Worm (Caenorhabditis elegans) whole organism, young adult: ENCODE measurements around the gene F14F7.4.

ENCODE experiments used
- B0035.1 ChIP-seq: sonication (generic microtip); optimal IDR thresholded peaks from 2 replicates; lab custom pipeline; 2016; ENCODE audit warnings: missing genetic modification characterization, mild to moderate bottlenecking, missing compliant biosample characterization, missing genotype, missing genetic modification reagents
- B0261.1 ChIP-seq: sonication (generic microtip); optimal IDR thresholded peaks from 2 replicates; lab custom pipeline; 2016; ENCODE audit warnings: mild to moderate bottlenecking, missing genetic modification characterization, moderate library complexity, missing compliant biosample characterization
- C17E4.6 ChIP-seq: fragments of 200-800 bp; sonication (Bioruptor generic); IDR thresholded peaks from 2 replicates; pipeline ENCODE4 v1.3.6; 2022; ENCODE audit warnings: missing genetic modification reagents, missing genetic modification characterization, missing compliant biosample characterization
- F22D6.2 ChIP-seq: sonication (generic microtip); optimal IDR thresholded peaks from 2 replicates; lab custom pipeline; 2016; ENCODE audit warnings: mild to moderate bottlenecking, missing genetic modification characterization, missing compliant biosample characterization
- F37B4.10 ChIP-seq: fragments of 200-800 bp; sonication (Bioruptor generic); IDR thresholded peaks from 2 replicates; pipeline ENCODE4 v1.3.6; 2022; ENCODE audit warnings: missing genetic modification characterization, missing compliant biosample characterization
- F52B5.7 ChIP-seq: sonication (generic microtip); optimal IDR thresholded peaks from 2 replicates; lab custom pipeline; 2016; ENCODE audit warnings: mild to moderate bottlenecking, missing genetic modification characterization, missing compliant biosample characterization
- F57A8.1 ChIP-seq: fragments of 200-800 bp; sonication (Bioruptor generic); optimal IDR thresholded peaks from 2 replicates; lab custom pipeline; 2018; ENCODE audit warnings: mild to moderate bottlenecking, missing genetic modification characterization, moderate library complexity, missing compliant biosample characterization
- F57C9.4 ChIP-seq: sonication (generic microtip); optimal IDR thresholded peaks from 2 replicates; lab custom pipeline; 2017; ENCODE audit warnings: mild to moderate bottlenecking, missing genetic modification characterization, missing compliant biosample characterization
- K12H6.12 ChIP-seq: fragments of 200-800 bp; sonication (Bioruptor generic); optimal IDR thresholded peaks from 2 replicates; lab custom pipeline; 2018; ENCODE audit warnings: mild to moderate bottlenecking, missing genetic modification characterization, missing compliant biosample characterization
- Y53G8AR.9 ChIP-seq: fragments of 200-800 bp; sonication (Bioruptor generic); conservative IDR thresholded peaks from 2 replicates; pipeline ENCODE4 v1.3.6; 2022; ENCODE audit warnings: missing genetic modification reagents, missing genetic modification characterization, missing compliant biosample characterization
- Y79H2A.3 ChIP-seq: fragments of 200-800 bp; sonication (Bioruptor generic); conservative IDR thresholded peaks from 2 replicates; pipeline ENCODE4 v1.3.6; 2022; ENCODE audit warnings: missing genetic modification reagents, missing genetic modification characterization, missing compliant biosample characterization
- Y95B8A.8 ChIP-seq: fragments of 200-800 bp; sonication (Bioruptor generic); IDR thresholded peaks from 2 replicates; pipeline ENCODE4 v1.3.6; 2022; ENCODE audit warnings: missing genetic modification reagents, missing genetic modification characterization, missing compliant biosample characterization
- ZK185.1 ChIP-seq: sonication (generic microtip); optimal IDR thresholded peaks from 2 replicates; lab custom pipeline; 2016; ENCODE audit warnings: mild to moderate bottlenecking, missing genetic modification characterization, missing compliant biosample characterization; ENCODE audit not compliant: poor library complexity, severe bottlenecking
- akir-1 ChIP-seq: fragments of 200-800 bp; sonication (Bioruptor generic); optimal IDR thresholded peaks from 2 replicates; lab custom pipeline; 2018; ENCODE audit warnings: mild to moderate bottlenecking, missing genetic modification characterization, moderate library complexity, missing compliant biosample characterization
- atf-7 ChIP-seq: sonication (generic microtip); optimal IDR thresholded peaks from 2 replicates; lab custom pipeline; 2017; ENCODE audit warnings: mild to moderate bottlenecking, missing genetic modification characterization, missing compliant biosample characterization
- athp-1 ChIP-seq: sonication (generic microtip); optimal IDR thresholded peaks from 2 replicates; lab custom pipeline; 2017; ENCODE audit warnings: mild to moderate bottlenecking, missing genetic modification characterization, missing compliant biosample characterization
- ceh-91 ChIP-seq: fragments of 200-800 bp; sonication (Bioruptor generic); IDR thresholded peaks from 2 replicates; pipeline ENCODE4 v1.3.6; 2022; ENCODE audit warnings: missing genetic modification reagents, missing genetic modification characterization, missing compliant biosample characterization
- chd-7 ChIP-seq: sonication (generic microtip); optimal IDR thresholded peaks from 2 replicates; lab custom pipeline; 2016; ENCODE audit warnings: mild to moderate bottlenecking, missing genetic modification characterization, moderate library complexity, missing compliant biosample characterization
- die-1 ChIP-seq: sonication (generic microtip); optimal IDR thresholded peaks from 2 replicates; lab custom pipeline; 2016; ENCODE audit warnings: missing genotype, mild to moderate bottlenecking, missing genetic modification characterization, missing compliant biosample characterization
- dox-1 ChIP-seq: fragments of 200-800 bp; sonication (Bioruptor generic); IDR thresholded peaks from 2 replicates; pipeline ENCODE4 v1.3.6; 2022; ENCODE audit warnings: missing genetic modification reagents, missing genetic modification characterization, missing compliant biosample characterization
- dpl-1 ChIP-seq: fragments of 150-350 bp; optimal IDR thresholded peaks from 2 replicates; lab custom pipeline; 2014; ENCODE audit warnings: missing biosample characterization, missing genetic modification reagents, missing genetic modification characterization
- egl-18 ChIP-seq: fragments of 200-800 bp; sonication (Bioruptor generic); IDR thresholded peaks from 2 replicates; pipeline ENCODE4 v1.3.6; 2022; ENCODE audit warnings: missing genetic modification reagents, missing genetic modification characterization, missing compliant biosample characterization
- egrh-3 ChIP-seq: fragments of 200-800 bp; sonication (Bioruptor generic); IDR thresholded peaks from 2 replicates; pipeline ENCODE4 v1.3.6; 2022; ENCODE audit warnings: missing genetic modification reagents, missing genetic modification characterization, missing compliant biosample characterization
- hlh-12 ChIP-seq: sonication (generic microtip); optimal IDR thresholded peaks from 2 replicates; lab custom pipeline; 2016; ENCODE audit warnings: missing genetic modification characterization, missing compliant biosample characterization
- hmg-1.2 ChIP-seq: fragments of 200-800 bp; sonication (Bioruptor generic); IDR thresholded peaks from 2 replicates; pipeline ENCODE4 v1.3.6; 2022; ENCODE audit warnings: missing genetic modification reagents, missing genetic modification characterization, missing compliant biosample characterization
- hsf-1 ChIP-seq: fragments of 200-800 bp; sonication (Bioruptor generic); IDR thresholded peaks from 2 replicates; pipeline ENCODE4 v1.3.6; 2022; ENCODE audit warnings: missing genetic modification reagents, missing genetic modification characterization, missing compliant biosample characterization
- lag-1 ChIP-seq: fragments of 200-800 bp; sonication (Bioruptor generic); IDR thresholded peaks from 2 replicates; pipeline ENCODE4 v1.3.6; 2022; ENCODE audit warnings: missing genetic modification reagents, missing genetic modification characterization, missing compliant biosample characterization
- lin-26 ChIP-seq: fragments of 200-800 bp; sonication (Bioruptor generic); IDR thresholded peaks from 2 replicates; pipeline ENCODE4 v1.3.6; 2022; ENCODE audit warnings: missing genetic modification reagents, missing genetic modification characterization, missing compliant biosample characterization
- lin-40 ChIP-seq: sonication (generic microtip); optimal IDR thresholded peaks from 2 replicates; lab custom pipeline; 2016; ENCODE audit warnings: missing genetic modification characterization, mild to moderate bottlenecking, missing compliant biosample characterization, missing genotype, missing genetic modification reagents
- lsl-1 ChIP-seq: fragments of 200-800 bp; sonication (Bioruptor generic); optimal IDR thresholded peaks from 2 replicates; lab custom pipeline; 2018; ENCODE audit warnings: mild to moderate bottlenecking, missing genetic modification characterization, moderate library complexity, missing compliant biosample characterization
- lsy-27 ChIP-seq: sonication (generic microtip); optimal IDR thresholded peaks from 2 replicates; lab custom pipeline; 2017; ENCODE audit warnings: missing genetic modification characterization, mild to moderate bottlenecking, missing compliant biosample characterization, antibody characterized with exemption, missing genotype, borderline replicate concordance; ENCODE audit not compliant: insufficient read depth
- nfya-1 ChIP-seq: sonication (generic microtip); optimal IDR thresholded peaks from 2 replicates; lab custom pipeline; 2017; ENCODE audit warnings: antibody characterized with exemption, missing compliant biosample characterization, missing genetic modification characterization, borderline replicate concordance; ENCODE audit not compliant: insufficient read depth
- nhr-179 ChIP-seq: sonication (generic microtip); optimal IDR thresholded peaks from 2 replicates; lab custom pipeline; 2016; ENCODE audit warnings: mild to moderate bottlenecking, missing genetic modification characterization, missing compliant biosample characterization
- nhr-80 ChIP-seq: sonication (generic microtip); optimal IDR thresholded peaks from 2 replicates; lab custom pipeline; 2016; ENCODE audit warnings: missing genetic modification characterization, missing compliant biosample characterization
- pbrm-1 ChIP-seq: fragments of 200-800 bp; sonication (Bioruptor generic); IDR thresholded peaks from 2 replicates; pipeline ENCODE4 v1.3.6; 2022; ENCODE audit warnings: missing genetic modification reagents, missing genetic modification characterization, missing compliant biosample characterization
- rec-8 ChIP-seq, 2 experiments: sonication (generic microtip); optimal IDR thresholded peaks; 2 replicates each; lab custom pipeline; 2016; ENCODE audit warnings: mild to moderate bottlenecking in 2 of 2, missing genetic modification characterization in 2 of 2, missing genetic modification reagents in 2 of 2, missing genotype in 2 of 2, missing biosample characterization in 1 of 2, missing compliant biosample characterization in 1 of 2, moderate library complexity in 1 of 2
- snpc-1.1 ChIP-seq: sonication (generic microtip); optimal IDR thresholded peaks from 2 replicates; lab custom pipeline; 2017; ENCODE audit warnings: missing genetic modification characterization, mild to moderate bottlenecking, missing compliant biosample characterization, antibody characterized with exemption, moderate library complexity, missing genotype, missing genetic modification reagents; ENCODE audit not compliant: insufficient read depth
- snpc-4 ChIP-seq, 5 experiments: fragments of 150-350 bp in 1 of 5; sonication (generic microtip) in 4 of 5; optimal IDR thresholded peaks; 2 replicates each; lab custom pipeline; 2014 to 2018; ENCODE audit warnings: missing genetic modification characterization in 5 of 5, missing biosample characterization in 3 of 5, antibody characterized with exemption in 2 of 5, mild to moderate bottlenecking in 2 of 5, missing compliant biosample characterization in 2 of 5, missing genotype in 2 of 5, moderate library complexity in 2 of 5, missing genetic modification reagents in 1 of 5
- somi-1 ChIP-seq: fragments of 200-800 bp; sonication (Bioruptor generic); optimal IDR thresholded peaks from 2 replicates; lab custom pipeline; 2018; ENCODE audit warnings: mild to moderate bottlenecking, missing genetic modification characterization, missing compliant biosample characterization
- unc-130 ChIP-seq: sonication (generic microtip); optimal IDR thresholded peaks from 2 replicates; lab custom pipeline; 2016; ENCODE audit warnings: missing genetic modification reagents, missing genetic modification characterization, missing compliant biosample characterization
- xnd-1 ChIP-seq: sonication (generic microtip); optimal IDR thresholded peaks from 2 replicates; lab custom pipeline; 2016; ENCODE audit warnings: missing genotype, missing genetic modification reagents, missing genetic modification characterization, missing compliant biosample characterization
- zfh-2 ChIP-seq: fragments of 200-800 bp; sonication (Bioruptor generic); conservative IDR thresholded peaks from 2 replicates; pipeline ENCODE4 v1.3.6; 2022; ENCODE audit warnings: missing genetic modification reagents, missing genetic modification characterization, missing compliant biosample characterization
- zim-3 ChIP-seq: sonication (generic microtip); optimal IDR thresholded peaks from 2 replicates; lab custom pipeline; 2017; ENCODE audit warnings: mild to moderate bottlenecking, missing genetic modification characterization, moderate library complexity, missing compliant biosample characterization
- ztf-25 ChIP-seq: fragments of 200-800 bp; sonication (Bioruptor generic); IDR thresholded peaks from 2 replicates; pipeline ENCODE4 v1.3.6; 2022; ENCODE audit warnings: missing genetic modification reagents, missing genetic modification characterization, missing compliant biosample characterization
- ztf-6 ChIP-seq: fragments of 200-800 bp; sonication (Bioruptor generic); IDR thresholded peaks from 2 replicates; pipeline ENCODE4 v1.3.6; 2022; ENCODE audit warnings: missing genetic modification reagents, missing genetic modification characterization, missing compliant biosample characterization

Gene F14F7.4

ce11 chrIII:13067884-13068767 lies 38.6 kb upstream of the F14F7.4 start (continued):
- no peak for TF ChIP-seq lsy-27 (tag; lab: Kevin White, UChicago)
- TF ChIP-seq snpc-4 (GFP tag; optimal IDR thresholded peaks at IDR 0.05; lab: Kevin White, UChicago): no peak
- peak in 3 of 4 experiments; percentile 41 to 60 (median 52) for TF ChIP-seq snpc-4 (tag; optimal IDR thresholded peaks at IDR 0.05; lab: Kevin White, UChicago)
- peak; percentile 81 for TF ChIP-seq nhr-80 (tag; lab: Kevin White, UChicago)
- peak; percentile 66 for TF ChIP-seq dox-1
- no peak for TF ChIP-seq Y95B8A.8 (GFP tag; lab: Robert Waterston, UW)
- TF ChIP-seq atf-7 (tag; lab: Kevin White, UChicago): no peak
- TF ChIP-seq ztf-6 (GFP tag; lab: Robert Waterston, UW): no peak
- TF ChIP-seq B0035.1 (tag; lab: Kevin White, UChicago): no peak
- peak; percentile 37; the same call in 1 of the 2 replicates for TF ChIP-seq hsf-1
- TF ChIP-seq ZK185.1 (tag; lab: Kevin White, UChicago): peak; percentile 36
- TF ChIP-seq hmg-1.2 (GFP tag; lab: Robert Waterston, UW): peak; percentile 72
- TF ChIP-seq somi-1 (GFP tag; lab: Kevin White, UChicago): no peak
- no peak for TF ChIP-seq C17E4.6 (GFP tag; lab: Robert Waterston, UW)
- TF ChIP-seq ceh-91 (GFP tag; lab: Robert Waterston, UW): no peak
- no peak for TF ChIP-seq F22D6.2 (tag; lab: Kevin White, UChicago)
- no peak for TF ChIP-seq ztf-25
- peak; percentile 47 for TF ChIP-seq chd-7 (tag; lab: Kevin White, UChicago)
- no peak for TF ChIP-seq B0261.1 (tag; lab: Kevin White, UChicago)
- no peak for TF ChIP-seq F52B5.7 (tag; lab: Kevin White, UChicago)
- TF ChIP-seq lag-1: no peak
- no peak for TF ChIP-seq unc-130 (GFP tag; lab: Kevin White, UChicago)
- TF ChIP-seq pbrm-1 (GFP tag; lab: Robert Waterston, UW): peak; percentile 62
- TF ChIP-seq dpl-1 (GFP tag; lab: Kevin White, UChicago): no peak
- peak; percentile 86 for TF ChIP-seq lin-40 (tag; lab: Kevin White, UChicago)
- no peak for TF ChIP-seq snpc-1.1 (tag; lab: Kevin White, UChicago)
- TF ChIP-seq xnd-1: no peak
- no peak for TF ChIP-seq F57A8.1 (GFP tag; lab: Kevin White, UChicago)
- TF ChIP-seq egrh-3 (GFP tag; lab: Robert Waterston, UW): peak; percentile 55
- TF ChIP-seq nhr-179 (tag; lab: Kevin White, UChicago): no peak
- no peak for TF ChIP-seq hlh-12 (tag; lab: Kevin White, UChicago)
- peak; percentile 95 for TF ChIP-seq K12H6.12 (tag; lab: Kevin White, UChicago)
- peak; percentile 95 for TF ChIP-seq zfh-2 (GFP tag; lab: Robert Waterston, UW)
- no peak for TF ChIP-seq Y79H2A.3 (GFP tag; lab: Robert Waterston, UW)
- TF ChIP-seq F57C9.4: no peak
- no peak for TF ChIP-seq lsl-1 (GFP tag; lab: Kevin White, UChicago)
- TF ChIP-seq zim-3 (tag; lab: Kevin White, UChicago): no peak
- TF ChIP-seq nfya-1 (tag; lab: Kevin White, UChicago): no peak
- TF ChIP-seq egl-18 (GFP tag; lab: Robert Waterston, UW): no peak
- 0 out of 2 replicates have a peak, but pooled peaks have one; percentile 72 for TF ChIP-seq F37B4.10 (GFP tag; lab: Robert Waterston, UW)
- peak; percentile 55; the same call in 1 of the 2 replicates for TF ChIP-seq lin-26 (GFP tag; lab: Robert Waterston, UW)
- TF ChIP-seq athp-1 (tag; lab: Kevin White, UChicago): no peak
- TF ChIP-seq die-1 (tag; lab: Kevin White, UChicago): no peak
- no peak for TF ChIP-seq Y53G8AR.9 (GFP tag; lab: Robert Waterston, UW)
- peak; percentile 67 for TF ChIP-seq akir-1 (GFP tag; lab: Kevin White, UChicago)
- no peak for TF ChIP-seq rec-8 (tag; optimal IDR thresholded peaks at IDR 0.05; lab: Kevin White, UChicago)
